Fruit fly (Drosophila melanogaster): ENCODE results near the gene Qsox3.

Qsox3 gene

dm6 chr3R:21864992-21865391 lies 46.6 kb upstream of the Qsox3 start, which contains the start of gene lsn (continued):
- TF ChIP-seq CG5245 (GFP tag; optimal IDR thresholded peaks at IDR 0.05) (no peak), MTF-1 (GFP tag; optimal IDR thresholded peaks at IDR 0.05; ENCODE audit: borderline replicate concordance) (no peak), Hand (GFP tag; optimal IDR thresholded peaks at IDR 0.05) (no peak), sens (GFP tag) (peak; percentile 49), stc (GFP tag; IDR thresholded peaks at IDR 0.05) (0 out of 2 replicates have a peak, but pooled peaks have one; percentile 11), CG10321 (GFP tag; IDR thresholded peaks at IDR 0.05) (no peak), wor (GFP tag; IDR thresholded peaks at IDR 0.05) (no peak), trem (tag; optimal IDR thresholded peaks at IDR 0.05) (no peak), CG42726 (GFP tag; IDR thresholded peaks at IDR 0.05; ENCODE audit: partially characterized antibody) (no peak), CG13624 (GFP tag; optimal IDR thresholded peaks at IDR 0.05) (no peak), Mrtf (GFP tag; IDR thresholded peaks at IDR 0.05) (no peak), CG11560 (tag; IDR thresholded peaks at IDR 0.05) (no peak), CG11696 (GFP tag; IDR thresholded peaks at IDR 0.05) (no peak), CG4282 (GFP tag; optimal IDR thresholded peaks at IDR 0.05) (no peak), CG7556 (GFP tag; optimal IDR thresholded peaks at IDR 0.05) (peak; percentile 17), D19A (tag; optimal IDR thresholded peaks at IDR 0.05) (no peak), Nf-YB (GFP tag; optimal IDR thresholded peaks at IDR 0.05) (peak; percentile 13), CG5953 (GFP tag; IDR thresholded peaks at IDR 0.05) (no peak), CG14050 (GFP tag; IDR thresholded peaks at IDR 0.05) (no peak), NFAT (GFP tag; IDR thresholded peaks at IDR 0.05) (no peak), Hmx (GFP tag; optimal IDR thresholded peaks at IDR 0.05) (no peak), Lhr (GFP tag; optimal IDR thresholded peaks at IDR 0.05) (peak; percentile 2), CG33213 (GFP tag; optimal IDR thresholded peaks at IDR 0.05) (no peak), zfh1 (GFP tag; IDR thresholded peaks at IDR 0.05) (no peak), CG13894 (tag; optimal IDR thresholded peaks at IDR 0.05) (no peak), CG15073 (GFP tag; optimal IDR thresholded peaks at IDR 0.05) (no peak), lola (GFP tag; optimal IDR thresholded peaks at IDR 0.05) (peak in 1 of 3 experiments; percentile 31), CG15601 (tag; optimal IDR thresholded peaks at IDR 0.05) (peak; percentile 59), CG12219 (GFP tag; optimal IDR thresholded peaks at IDR 0.05) (no peak), NC2α (GFP tag; optimal IDR thresholded peaks at IDR 0.05) (no peak), Hsf (GFP tag; optimal IDR thresholded peaks at IDR 0.05) (no peak), CG10431 (GFP tag; optimal IDR thresholded peaks at IDR 0.05) (no peak), dpn (GFP tag; optimal IDR thresholded peaks at IDR 0.05) (no peak), CG12071 (GFP tag; optimal IDR thresholded peaks at IDR 0.05) (no peak), bsh (GFP tag; optimal IDR thresholded peaks at IDR 0.05) (peak in 1 of 2 experiments; percentile 72), maf-S (GFP tag; optimal IDR thresholded peaks at IDR 0.05) (no peak), CG31388 (GFP tag; optimal IDR thresholded peaks at IDR 0.05) (no peak), mam (GFP tag; optimal IDR thresholded peaks at IDR 0.05) (no peak), kah (GFP tag; optimal IDR thresholded peaks at IDR 0.05) (no peak), CG4328 (GFP tag; optimal IDR thresholded peaks at IDR 0.05) (no peak), grau (tag; optimal IDR thresholded peaks at IDR 0.05) (peak; percentile 31), CG3726 (GFP tag; IDR thresholded peaks at IDR 0.05) (no peak), wek (GFP tag; optimal IDR thresholded peaks at IDR 0.05) (peak; percentile 46), Hr39 (optimal IDR thresholded peaks at IDR 0.05) (no peak), BEAF-32 (GFP tag; optimal IDR thresholded peaks at IDR 0.05) (peak; percentile 13), CG2875 (GFP tag; optimal IDR thresholded peaks at IDR 0.05) (peak; percentile 49), CG3847 (GFP tag; IDR thresholded peaks at IDR 0.05) (no peak), Hmr (GFP tag; optimal IDR thresholded peaks at IDR 0.05) (peak; percentile 11), eve (GFP tag; optimal IDR thresholded peaks at IDR 0.05) (no peak), oc (tag; optimal IDR thresholded peaks at IDR 0.05) (peak; percentile 8), pan (optimal IDR thresholded peaks at IDR 0.05) (no peak), pan (GFP tag; optimal IDR thresholded peaks at IDR 0.05 in 1 of 2, IDR thresholded peaks at IDR 0.05 in 1 of 2) (no peak)
